Fruit fly (Drosophila melanogaster) whole organism, embryonic: ENCODE results near the gene CG13601.

Experiments
- Ada2b ChIP-seq: fragments of 200-800 bp; sonication (Bioruptor generic); IDR thresholded peaks from 2 replicates; pipeline ENCODE4 v1.3.6; 2022; ENCODE audit warnings: missing biosample characterization, missing genetic modification characterization
- Bdp1 ChIP-seq: fragments of 200-800 bp; sonication (Bioruptor generic); optimal IDR thresholded peaks from 3 replicates; lab custom pipeline; 2016; ENCODE audit warnings: missing biosample characterization, missing genetic modification characterization
- CG11723 ChIP-seq: fragments of 200-800 bp; sonication (Bioruptor generic); optimal IDR thresholded peaks from 2 replicates; lab custom pipeline; 2017; ENCODE audit warnings: missing biosample characterization, mild to moderate bottlenecking, missing genetic modification characterization
- CG12219 ChIP-seq: fragments of 200-800 bp; sonication (Bioruptor generic); optimal IDR thresholded peaks from 3 replicates; lab custom pipeline; 2018; ENCODE audit warnings: missing biosample characterization, mild to moderate bottlenecking, missing genetic modification characterization
- CG14441 ChIP-seq: fragments of 200-800 bp; sonication (Bioruptor generic); IDR thresholded peaks from 2 replicates; pipeline ENCODE4 v1.3.6; 2022; ENCODE audit warnings: missing biosample characterization, missing genetic modification characterization
- CG14965 ChIP-seq: fragments of 200-800 bp; sonication (Bioruptor generic); optimal IDR thresholded peaks from 2 replicates; lab custom pipeline; 2016; ENCODE audit warnings: missing biosample characterization, missing genetic modification characterization, borderline replicate concordance
- CG15601 ChIP-seq: fragments of 200-800 bp; sonication (Bioruptor generic); optimal IDR thresholded peaks from 3 replicates; lab custom pipeline; 2019; ENCODE audit warnings: missing biosample characterization, mild to moderate bottlenecking, missing genetic modification characterization, moderate library complexity
- CG17186 ChIP-seq: fragments of 200-800 bp; sonication (Bioruptor generic); optimal IDR thresholded peaks from 3 replicates; lab custom pipeline; 2017; ENCODE audit warnings: missing biosample characterization, missing genetic modification reagents, missing genetic modification characterization
- CG32767 ChIP-seq: fragments of 200-800 bp; sonication (Bioruptor generic); IDR thresholded peaks from 2 replicates; pipeline ENCODE4 v1.3.6; 2022; ENCODE audit warnings: missing biosample characterization, missing genetic modification characterization
- CG34376 ChIP-seq: fragments of 200-800 bp; sonication (Bioruptor generic); optimal IDR thresholded peaks from 2 replicates; lab custom pipeline; 2018; ENCODE audit warnings: missing biosample characterization, mild to moderate bottlenecking, missing genetic modification characterization
- CG42726 ChIP-seq: fragments of 200-800 bp; sonication (Bioruptor generic); IDR thresholded peaks from 2 replicates; pipeline ENCODE4 v1.3.6; 2022; ENCODE audit warnings: missing biosample characterization, missing genetic modification characterization; ENCODE audit not compliant: partially characterized antibody
- CG4404 ChIP-seq: fragments of 200-800 bp; sonication (Bioruptor generic); IDR thresholded peaks from 2 replicates; pipeline ENCODE4 v1.3.6; 2022; ENCODE audit warnings: missing biosample characterization, missing genetic modification characterization
- CG4424 ChIP-seq: fragments of 200-800 bp; sonication (Bioruptor generic); optimal IDR thresholded peaks from 3 replicates; lab custom pipeline; 2016; ENCODE audit warnings: missing biosample characterization, missing genetic modification characterization
- CG6272 ChIP-seq: fragments of 200-800 bp; sonication (Bioruptor generic); IDR thresholded peaks from 2 replicates; pipeline ENCODE4 v1.3.6; 2022; ENCODE audit warnings: missing biosample characterization, missing genetic modification characterization
- CG8765 ChIP-seq: fragments of 200-800 bp; sonication (Bioruptor generic); IDR thresholded peaks from 2 replicates; pipeline ENCODE4 v1.3.6; 2022; ENCODE audit warnings: missing biosample characterization, missing genetic modification characterization
- CG9215 ChIP-seq: fragments of 200-800 bp; sonication (Bioruptor generic); IDR thresholded peaks from 2 replicates; pipeline ENCODE4 v1.3.6; 2022; ENCODE audit warnings: missing biosample characterization, missing genetic modification characterization
- Dad ChIP-seq: fragments of 200-800 bp; sonication (Bioruptor generic); optimal IDR thresholded peaks from 3 replicates; lab custom pipeline; 2016; ENCODE audit warnings: missing biosample characterization, missing genetic modification characterization
- Dbx ChIP-seq: fragments of 200-800 bp; sonication (Bioruptor generic); IDR thresholded peaks from 3 replicates; pipeline ENCODE4 v1.3.6; 2022; ENCODE audit warnings: missing biosample characterization, missing genetic modification characterization
- Dek ChIP-seq: fragments of 200-800 bp; sonication (Bioruptor generic); optimal IDR thresholded peaks from 3 replicates; lab custom pipeline; 2019; ENCODE audit warnings: missing biosample characterization, mild to moderate bottlenecking, missing genetic modification characterization, moderate library complexity
- E2f2 ChIP-seq: fragments of 200-800 bp; sonication (Bioruptor generic); IDR thresholded peaks from 2 replicates; pipeline ENCODE4 v1.3.6; 2022; ENCODE audit warnings: missing biosample characterization, missing genetic modification characterization
- Ets97D ChIP-seq: fragments of 200-800 bp; sonication (Bioruptor generic); optimal IDR thresholded peaks from 3 replicates; lab custom pipeline; 2016; ENCODE audit warnings: missing biosample characterization, missing genetic modification characterization
- Hmr ChIP-seq: fragments of 200-800 bp; sonication (Bioruptor generic); optimal IDR thresholded peaks from 3 replicates; lab custom pipeline; 2017; ENCODE audit warnings: mild to moderate bottlenecking, missing biosample characterization, missing genetic modification reagents, missing genetic modification characterization
- Hmx ChIP-seq: fragments of 200-800 bp; sonication (Bioruptor generic); optimal IDR thresholded peaks from 2 replicates; lab custom pipeline; 2016; ENCODE audit warnings: missing biosample characterization, missing genetic modification characterization
- Hr51 ChIP-seq, 2 experiments: fragments of 200-800 bp; sonication (Bioruptor generic); optimal IDR thresholded peaks; 2 replicates in 1 of 2; 3 replicates in 1 of 2; lab custom pipeline; 2016 to 2018; ENCODE audit warnings: missing biosample characterization in 2 of 2, missing genetic modification characterization in 2 of 2, mild to moderate bottlenecking in 1 of 2, moderate library complexity in 1 of 2
- Max ChIP-seq: fragments of 200-800 bp; sonication (Bioruptor generic); optimal IDR thresholded peaks from 2 replicates; lab custom pipeline; 2016; ENCODE audit warnings: missing biosample characterization, mild to moderate bottlenecking, missing genetic modification characterization
- NK7.1 ChIP-seq: fragments of 200-800 bp; sonication (Bioruptor generic); optimal IDR thresholded peaks from 3 replicates; lab custom pipeline; 2016; ENCODE audit warnings: missing biosample characterization, missing genetic modification characterization
- Optix ChIP-seq: fragments of 200-800 bp; sonication (Bioruptor generic); IDR thresholded peaks from 3 replicates; pipeline ENCODE4 v1.3.6; 2022; ENCODE audit warnings: missing biosample characterization, missing genetic modification characterization
- Poxn ChIP-seq: fragments of 200-800 bp; sonication (Bioruptor generic); IDR thresholded peaks from 2 replicates; pipeline ENCODE4 v1.3.6; 2022; ENCODE audit warnings: missing biosample characterization, missing genetic modification characterization
- Scr ChIP-seq: fragments of 200-800 bp; sonication (Bioruptor generic); IDR thresholded peaks from 2 replicates; pipeline ENCODE4 v1.3.6; 2022; ENCODE audit warnings: missing biosample characterization, missing genetic modification characterization; ENCODE audit not compliant: partially characterized antibody
- Sox100B ChIP-seq: fragments of 200-800 bp; sonication (Bioruptor generic); optimal IDR thresholded peaks from 3 replicates; lab custom pipeline; 2018; ENCODE audit warnings: missing biosample characterization, mild to moderate bottlenecking, missing genetic modification characterization
- ash1 ChIP-seq: fragments of 200-800 bp; sonication (Bioruptor generic); optimal IDR thresholded peaks from 2 replicates; lab custom pipeline; 2018; ENCODE audit warnings: missing biosample characterization, mild to moderate bottlenecking, missing genetic modification characterization
- bcd ChIP-seq: fragments of 200-800 bp; sonication (Bioruptor generic); optimal IDR thresholded peaks from 2 replicates; lab custom pipeline; 2017; ENCODE audit warnings: missing biosample characterization, mild to moderate bottlenecking, missing genetic modification characterization
- bsh ChIP-seq, 2 experiments: fragments of 200-800 bp; sonication (Bioruptor generic); optimal IDR thresholded peaks; 2 replicates each; lab custom pipeline; 2017 to 2018; ENCODE audit warnings: mild to moderate bottlenecking in 2 of 2, missing biosample characterization in 2 of 2, missing genetic modification characterization in 2 of 2, moderate library complexity in 1 of 2
- crp ChIP-seq, 2 experiments: fragments of 200-800 bp; sonication (Bioruptor generic); optimal IDR thresholded peaks; 2 replicates in 1 of 2; 3 replicates in 1 of 2; lab custom pipeline; 2017; ENCODE audit warnings: missing biosample characterization in 2 of 2, missing genetic modification characterization in 2 of 2, mild to moderate bottlenecking in 1 of 2, moderate library complexity in 1 of 2
- dmrt99B ChIP-seq: fragments of 200-800 bp; sonication (Bioruptor generic); optimal IDR thresholded peaks from 2 replicates; lab custom pipeline; 2018; ENCODE audit warnings: missing biosample characterization, mild to moderate bottlenecking, missing genetic modification characterization, moderate library complexity
- grau ChIP-seq: fragments of 200-800 bp; optimal IDR thresholded peaks from 3 replicates; lab custom pipeline; 2019; ENCODE audit warnings: missing biosample characterization, mild to moderate bottlenecking, missing genetic modification characterization, moderate library complexity
- kni ChIP-seq: fragments of 200-800 bp; sonication (Bioruptor generic); optimal IDR thresholded peaks from 3 replicates; lab custom pipeline; 2017; ENCODE audit warnings: mild to moderate bottlenecking, missing biosample characterization, missing genetic modification reagents, missing genetic modification characterization
- knrl ChIP-seq: fragments of 200-800 bp; sonication (Bioruptor generic); IDR thresholded peaks from 3 replicates; pipeline ENCODE4 v1.3.6; 2022; ENCODE audit warnings: missing biosample characterization, missing genetic modification characterization; ENCODE audit not compliant: partially characterized antibody
- nau ChIP-seq: fragments of 200-800 bp; sonication (Bioruptor generic); optimal IDR thresholded peaks from 3 replicates; lab custom pipeline; 2017; ENCODE audit warnings: missing biosample characterization, mild to moderate bottlenecking, missing genetic modification characterization, missing genetic modification reagents
- pb ChIP-seq: fragments of 200-800 bp; sonication (Bioruptor generic); optimal IDR thresholded peaks from 3 replicates; lab custom pipeline; 2016; ENCODE audit warnings: missing biosample characterization, missing genetic modification characterization
- pros ChIP-seq: fragments of 200-800 bp; sonication (Bioruptor generic); optimal IDR thresholded peaks from 3 replicates; lab custom pipeline; 2019; ENCODE audit warnings: missing biosample characterization, mild to moderate bottlenecking, missing genetic modification characterization, moderate library complexity
- scrt ChIP-seq: fragments of 200-800 bp; sonication (Bioruptor generic); optimal IDR thresholded peaks from 2 replicates; lab custom pipeline; 2018; ENCODE audit warnings: missing biosample characterization, mild to moderate bottlenecking, missing genetic modification characterization, moderate library complexity
- seq ChIP-seq: fragments of 200-800 bp; sonication (Bioruptor generic); IDR thresholded peaks from 2 replicates; pipeline ENCODE4 v1.3.6; 2022; ENCODE audit warnings: missing biosample characterization, missing genetic modification characterization
- slbo ChIP-seq: fragments of 200-800 bp; sonication (Bioruptor generic); IDR thresholded peaks from 2 replicates; pipeline ENCODE4 v1.3.6; 2022; ENCODE audit warnings: missing biosample characterization, missing genetic modification characterization
- slp2 ChIP-seq: fragments of 200-800 bp; sonication (Bioruptor generic); optimal IDR thresholded peaks from 2 replicates; lab custom pipeline; 2016; ENCODE audit warnings: missing biosample characterization, missing genetic modification characterization
- ttk ChIP-seq: fragments of 200-800 bp; sonication (Bioruptor generic); IDR thresholded peaks from 2 replicates; pipeline ENCODE4 v2.1.2; 2022; ENCODE audit warnings: missing biosample characterization, missing genetic modification characterization
- vfl ChIP-seq: fragments of 200-800 bp; sonication (Bioruptor generic); optimal IDR thresholded peaks from 2 replicates; lab custom pipeline; 2016; ENCODE audit warnings: missing biosample characterization, missing genetic modification characterization

Gene CG13601

dm6 chr3R:23933684-23934575 lies 6.5 kb upstream of the CG13601 start, which contains the start of gene CG5854 (continued):
- TF ChIP-seq CG32767, result 0 out of 2 replicates have a peak, but pooled peaks have one; percentile 42
- TF ChIP-seq CG17186 (GFP tag; lab: Kevin White, UChicago), result peak; percentile 11
- TF ChIP-seq pros (GFP tag; lab: Kevin White, UChicago), result no peak
- 0 out of 2 replicates have a peak, but pooled peaks have one; percentile 42 for TF ChIP-seq CG6272 (GFP tag; lab: Robert Waterston, UW)
- TF ChIP-seq bsh (GFP tag; optimal IDR thresholded peaks at IDR 0.05; lab: Kevin White, UChicago), result peak; percentile 90 to 98
- peak; percentile 97 for TF ChIP-seq E2f2
- no peak for TF ChIP-seq Scr (GFP tag; lab: Robert Waterston, UW)
- no peak for TF ChIP-seq Hmx
- TF ChIP-seq bcd, result peak; percentile 59
- TF ChIP-seq vfl (GFP tag; lab: Kevin White, UChicago), result peak; percentile 1
- TF ChIP-seq Ada2b, result peak; percentile 77
- peak; percentile 59 for TF ChIP-seq grau (tag; lab: Kevin White, UChicago)
- TF ChIP-seq Poxn (GFP tag; lab: Robert Waterston, UW), result no peak
- TF ChIP-seq NK7.1 (GFP tag; lab: Kevin White, UChicago), result peak; percentile 12
- TF ChIP-seq pb (GFP tag; lab: Kevin White, UChicago), result peak; percentile 68
- TF ChIP-seq CG14965 (GFP tag; lab: Kevin White, UChicago), result no peak
- no peak for TF ChIP-seq scrt (GFP tag; lab: Kevin White, UChicago)
- 0 out of 2 replicates have a peak, but pooled peaks have one; percentile 12 for TF ChIP-seq CG9215 (GFP tag; lab: Robert Waterston, UW)
- TF ChIP-seq Optix (GFP tag; lab: Robert Waterston, UW), result peak; percentile 67; the same call in 2 of the 3 replicates
- TF ChIP-seq CG4424 (GFP tag; lab: Kevin White, UChicago), result peak; percentile 79
- peak; percentile 64 for TF ChIP-seq CG15601
- TF ChIP-seq CG12219 (GFP tag; lab: Kevin White, UChicago), result peak; percentile 84
- peak; percentile 24 for TF ChIP-seq Max (GFP tag; lab: Kevin White, UChicago)
- peak; percentile 73 for TF ChIP-seq dmrt99B (tag; lab: Kevin White, UChicago)
- no peak for TF ChIP-seq CG8765
- peak; percentile 55 for TF ChIP-seq Dad (GFP tag; lab: Kevin White, UChicago)
- peak; percentile 62; the same call in 1 of the 2 replicates for TF ChIP-seq CG14441 (GFP tag; lab: Robert Waterston, UW)
- no peak for TF ChIP-seq Bdp1 (GFP tag; lab: Kevin White, UChicago)
- peak; percentile 47; the same call in 1 of the 2 replicates for TF ChIP-seq seq (GFP tag; lab: Robert Waterston, UW)
- peak; percentile 64 for TF ChIP-seq CG34376 (GFP tag; lab: Kevin White, UChicago)
- TF ChIP-seq CG42726 (GFP tag; lab: Robert Waterston, UW), result no peak
- TF ChIP-seq CG11723 (GFP tag; lab: Kevin White, UChicago), result peak; percentile 57
- peak; percentile 22 for TF ChIP-seq Dek
- peak; percentile 38; the same call in 1 of the 3 replicates for TF ChIP-seq Dbx (GFP tag; lab: Robert Waterston, UW)
- no peak for TF ChIP-seq kni
- peak; percentile 52 for TF ChIP-seq Sox100B
- peak; percentile 57 for TF ChIP-seq nau (GFP tag; lab: Kevin White, UChicago)
- no peak for TF ChIP-seq crp (GFP tag; optimal IDR thresholded peaks at IDR 0.05; lab: Kevin White, UChicago)
- TF ChIP-seq knrl (GFP tag; lab: Robert Waterston, UW), result no peak
- TF ChIP-seq Ets97D (GFP tag; lab: Kevin White, UChicago), result peak; percentile 60
- TF ChIP-seq Hmr (GFP tag; lab: Kevin White, UChicago), result peak; percentile 68
- peak; percentile 32; the same call in 1 of the 2 replicates for TF ChIP-seq CG4404 (GFP tag; lab: Robert Waterston, UW)
- peak; percentile 32 for TF ChIP-seq slp2 (GFP tag; lab: Kevin White, UChicago)
- peak; percentile 57 to 78 for TF ChIP-seq Hr51 (GFP tag; optimal IDR thresholded peaks at IDR 0.05; lab: Kevin White, UChicago)
- no peak for TF ChIP-seq ash1 (GFP tag; lab: Kevin White, UChicago)
- peak; percentile 49 for TF ChIP-seq ttk
- peak; percentile 65 for TF ChIP-seq slbo (GFP tag; lab: Robert Waterston, UW)
